Worm (Caenorhabditis elegans) whole organism, young adult: Measurements from ENCODE around the gene spl-3.

ENCODE experiments used
- C17E4.6 ChIP-seq: fragments of 200-800 bp; sonication (Bioruptor generic); IDR thresholded peaks from 2 replicates; pipeline ENCODE4 v1.3.6; 2022; ENCODE audit warnings: missing genetic modification reagents, missing genetic modification characterization, missing compliant biosample characterization
- Y67H2A.10 ChIP-seq: fragments of 200-800 bp; sonication (Bioruptor generic); conservative IDR thresholded peaks from 2 replicates; pipeline ENCODE4 v1.3.6; 2022; ENCODE audit warnings: missing genetic modification reagents, missing genetic modification characterization, missing compliant biosample characterization
- attf-3 ChIP-seq: fragments of 200-800 bp; sonication (Bioruptor generic); conservative IDR thresholded peaks from 2 replicates; pipeline ENCODE4 v1.3.6; 2022; ENCODE audit warnings: missing genetic modification reagents, missing genetic modification characterization, missing compliant biosample characterization
- bed-1 ChIP-seq: fragments of 200-800 bp; sonication (Bioruptor generic); IDR thresholded peaks from 2 replicates; pipeline ENCODE4 v1.3.6; 2022; ENCODE audit warnings: missing genetic modification reagents, missing genetic modification characterization, missing compliant biosample characterization
- madf-6 ChIP-seq: fragments of 200-800 bp; sonication (Bioruptor generic); IDR thresholded peaks from 2 replicates; pipeline ENCODE4 v1.3.6; 2022; ENCODE audit warnings: missing genetic modification reagents, missing genetic modification characterization, missing compliant biosample characterization
- nhr-120 ChIP-seq: fragments of 200-800 bp; sonication (Bioruptor generic); IDR thresholded peaks from 2 replicates; pipeline ENCODE4 v1.3.6; 2022; ENCODE audit warnings: missing genetic modification characterization, missing compliant biosample characterization
- sdz-38 ChIP-seq: sonication (generic microtip); optimal IDR thresholded peaks from 2 replicates; lab custom pipeline; 2016; ENCODE audit warnings: missing genotype, missing genetic modification characterization, missing compliant biosample characterization
- unc-62 ChIP-seq: fragments of 150-350 bp; optimal IDR thresholded peaks from 2 replicates; lab custom pipeline; 2014; ENCODE audit warnings: missing biosample characterization, missing genetic modification reagents, missing genetic modification characterization

ce11 chrIV:1213192-1213591 is 20.3 kb downstream of the spl-3 start:
- TF ChIP-seq C17E4.6 (GFP tag; lab: Robert Waterston, UW) (no peak), sdz-38 (tag; lab: Kevin White, UChicago) (no peak), bed-1 (no peak), nhr-120 (no peak), attf-3 (GFP tag; lab: Robert Waterston, UW) (no peak), Y67H2A.10 (GFP tag; lab: Robert Waterston, UW) (no peak), unc-62 (GFP tag; lab: Kevin White, UChicago) (no peak), madf-6 (GFP tag; lab: Robert Waterston, UW) (no peak)
